Fruit fly (Drosophila melanogaster) whole organism, wandering third instar larva: ENCODE data around the gene CG31624.

Experiments used
- Abd-B ChIP-seq: fragments of >200 bp; optimal IDR thresholded peaks from 2 replicates; lab custom pipeline; 2017; ENCODE audit warnings: missing biosample characterization, missing genetic modification characterization
- CG9705 ChIP-seq: fragments of 200-800 bp; sonication (Bioruptor generic); optimal IDR thresholded peaks from 2 replicates; lab custom pipeline; 2018; ENCODE audit warnings: missing biosample characterization, mild to moderate bottlenecking, missing genetic modification characterization
- Mio ChIP-seq: sonication (Bioruptor generic); optimal IDR thresholded peaks from 2 replicates; lab custom pipeline; 2016; ENCODE audit warnings: missing biosample characterization, missing genetic modification characterization
- Myc ChIP-seq: fragments of >200 bp; optimal IDR thresholded peaks from 2 replicates; lab custom pipeline; 2017
- N ChIP-seq: fragments of >200 bp; optimal IDR thresholded peaks from 2 replicates; lab custom pipeline; 2018; ENCODE audit warnings: missing biosample characterization, missing external identifiers, missing genetic modification characterization
- OdsH ChIP-seq: fragments of 200-800 bp; sonication (Bioruptor generic); optimal IDR thresholded peaks from 2 replicates; lab custom pipeline; 2016; ENCODE audit warnings: missing biosample characterization, mild to moderate bottlenecking, missing genetic modification characterization
- brk ChIP-seq: fragments of 200-800 bp; sonication (Bioruptor generic); optimal IDR thresholded peaks from 2 replicates; lab custom pipeline; 2016; ENCODE audit warnings: missing biosample characterization, mild to moderate bottlenecking, missing genetic modification characterization
- dsf ChIP-seq: sonication (Bioruptor generic); optimal IDR thresholded peaks from 2 replicates; lab custom pipeline; 2016; ENCODE audit warnings: missing biosample characterization, missing genetic modification characterization, borderline replicate concordance
- foxo ChIP-seq, 2 experiments: fragments of 200-800 bp; sonication (Bioruptor generic); optimal IDR thresholded peaks; 2 replicates in 1 of 2; 3 replicates in 1 of 2; lab custom pipeline; 2016 to 2017; ENCODE audit warnings: missing biosample characterization in 2 of 2, missing genetic modification characterization in 2 of 2
- h ChIP-seq: fragments of 200-800 bp; sonication (Bioruptor generic); optimal IDR thresholded peaks from 3 replicates; lab custom pipeline; 2016; ENCODE audit warnings: missing biosample characterization, mild to moderate bottlenecking, missing genetic modification characterization
- psq ChIP-seq: fragments of 200-800 bp; sonication (Bioruptor generic); optimal IDR thresholded peaks from 3 replicates; lab custom pipeline; 2017; ENCODE audit warnings: missing biosample characterization, mild to moderate bottlenecking, missing genetic modification characterization, moderate library complexity
- tai ChIP-seq: sonication (Bioruptor generic); optimal IDR thresholded peaks from 2 replicates; lab custom pipeline; 2016; ENCODE audit warnings: missing biosample characterization, missing genetic modification characterization
- usp ChIP-seq: fragments of >200 bp; optimal IDR thresholded peaks from 2 replicates; lab custom pipeline; 2017; ENCODE audit warnings: missing biosample characterization, missing genetic modification characterization

DNA sequence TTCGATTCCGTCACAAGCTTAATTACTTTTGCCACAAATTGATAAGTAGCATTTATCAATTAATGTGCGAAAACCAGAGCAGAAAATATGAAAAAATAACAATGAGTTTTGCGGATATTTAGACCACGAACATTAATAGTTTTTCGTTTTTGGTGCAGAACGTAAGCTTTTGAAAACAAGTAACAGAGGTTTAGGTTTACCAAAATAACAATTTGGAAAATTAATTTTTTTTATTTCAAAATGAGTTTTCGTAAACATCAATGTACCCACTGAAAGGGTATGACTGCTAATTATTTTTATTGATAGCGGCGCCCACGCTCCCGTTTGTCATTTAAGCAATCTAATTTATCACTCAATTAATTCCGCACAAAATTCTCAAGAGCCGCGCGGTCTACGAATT lies 4.8 kb downstream of the CG31624 start:
- TF ChIP-seq dsf (GFP tag; lab: Kevin White, UChicago), result no peak
- TF ChIP-seq psq (GFP tag; lab: Kevin White, UChicago), result no peak
- TF ChIP-seq CG9705 (GFP tag; lab: Kevin White, UChicago), result no peak
- TF ChIP-seq h (GFP tag; lab: Kevin White, UChicago), result peak; percentile 14
- no peak for TF ChIP-seq Mio (GFP tag; lab: Kevin White, UChicago)
- no peak for TF ChIP-seq brk
- TF ChIP-seq OdsH (GFP tag; lab: Kevin White, UChicago), result no peak
- TF ChIP-seq foxo (GFP tag; optimal IDR thresholded peaks at IDR 0.05; lab: Kevin White, UChicago), result peak in 1 of 2 experiments; percentile 12
- TF ChIP-seq N (GFP tag; lab: Kevin White, UChicago), result no peak
- TF ChIP-seq Abd-B (GFP tag; lab: Kevin White, UChicago), result no peak
- no peak for TF ChIP-seq Myc (lab: Kevin White, UChicago)
- no peak for TF ChIP-seq usp (GFP tag; lab: Kevin White, UChicago)
- TF ChIP-seq tai (GFP tag; lab: Kevin White, UChicago), result no peak
